Worm (Caenorhabditis elegans): ENCODE measurements around the gene rml-4.

The rml-4 gene

DNA sequence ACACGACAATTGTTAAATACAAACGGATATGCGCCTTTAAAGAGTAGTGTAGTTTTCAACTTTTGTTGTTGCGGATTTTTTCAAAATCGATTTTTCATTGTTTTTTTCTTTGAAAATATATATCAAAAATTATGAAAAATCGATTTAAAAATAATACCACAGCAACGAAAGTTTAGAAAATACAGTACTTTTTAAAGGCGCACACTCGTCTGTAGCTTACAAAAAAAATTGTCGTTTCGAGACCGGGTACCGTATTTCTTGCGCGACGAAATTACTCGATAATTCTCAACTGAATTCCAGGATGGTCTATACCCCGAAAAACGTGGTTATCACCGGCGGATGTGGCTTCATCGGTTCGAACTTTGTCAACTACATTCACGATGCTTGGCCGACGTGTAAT lies at the start of gene rml-4:
TSS of gene rml-4 (plus strand) at position 301 of the 400 bp plus-strand sequence.
- no peak for TF ChIP-seq efl-1 (optimal IDR thresholded peaks at IDR 0.05)
- TF ChIP-seq efl-1 (GFP tag; optimal IDR thresholded peaks at IDR 0.05 in 1 of 2) = peak in 1 of 2 experiments; percentile 71
- TF ChIP-seq grh-1 (GFP tag; IDR thresholded peaks at IDR 0.05) = no peak

DNA sequence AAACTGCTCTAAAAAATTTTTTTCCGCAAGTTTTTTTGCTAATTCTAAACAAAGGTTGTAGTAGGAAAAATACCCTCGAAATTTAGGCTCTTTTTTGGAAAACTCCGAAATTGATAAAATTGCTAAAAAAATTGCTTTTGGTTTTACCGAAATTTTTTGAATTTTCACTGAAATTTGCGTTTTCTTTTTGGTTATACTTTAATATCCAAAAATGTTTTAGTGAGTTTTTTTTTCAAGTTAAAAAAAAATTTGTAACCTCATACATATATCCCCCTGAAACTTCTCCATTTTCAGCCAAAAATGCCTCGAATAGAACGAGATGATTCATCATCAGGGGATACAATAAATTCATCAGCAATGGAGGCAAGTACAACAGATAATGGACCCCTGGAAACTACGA lies 48.0 kb upstream of the rml-4 start, which contains the start of gene gpa-11:
TSS of gene gpa-11 (plus strand) at position 301 of the 400 bp plus-strand sequence.
- no peak for TF ChIP-seq nhr-11 (tag; optimal IDR thresholded peaks at IDR 0.05)
- no peak for TF ChIP-seq nhr-20 (tag; optimal IDR thresholded peaks at IDR 0.05)
- TF ChIP-seq fkh-4 (tag; optimal IDR thresholded peaks at IDR 0.05; ENCODE audit: borderline replicate concordance) = no peak
- TF ChIP-seq alr-1 (tag; optimal IDR thresholded peaks at IDR 0.05; ENCODE audit: borderline replicate concordance) = no peak
- TF ChIP-seq nhr-19 (GFP tag; conservative IDR thresholded peaks at IDR 0.05) = no peak
- no peak for TF ChIP-seq sptf-1 (tag; optimal IDR thresholded peaks at IDR 0.05)

ce11 chrII:4256541-4257001 lies 38.3 kb upstream of the rml-4 start, which contains the start of gene C16A11.7:
C16A11.7 (minus strand) TSS chrII:4256951.
- TF ChIP-seq egl-13 (tag; optimal IDR thresholded peaks at IDR 0.05) (no peak), lsy-2 (tag; optimal IDR thresholded peaks at IDR 0.05) (no peak), lin-39 (tag; optimal IDR thresholded peaks at IDR 0.05) (no peak), zip-4 (GFP tag; optimal IDR thresholded peaks at IDR 0.05) (no peak), isw-1 (GFP tag; IDR thresholded peaks at IDR 0.05) (no peak), hlh-4 (tag; optimal IDR thresholded peaks at IDR 0.05) (no peak), ceh-82 (tag; optimal IDR thresholded peaks at IDR 0.05) (no peak)

DNA sequence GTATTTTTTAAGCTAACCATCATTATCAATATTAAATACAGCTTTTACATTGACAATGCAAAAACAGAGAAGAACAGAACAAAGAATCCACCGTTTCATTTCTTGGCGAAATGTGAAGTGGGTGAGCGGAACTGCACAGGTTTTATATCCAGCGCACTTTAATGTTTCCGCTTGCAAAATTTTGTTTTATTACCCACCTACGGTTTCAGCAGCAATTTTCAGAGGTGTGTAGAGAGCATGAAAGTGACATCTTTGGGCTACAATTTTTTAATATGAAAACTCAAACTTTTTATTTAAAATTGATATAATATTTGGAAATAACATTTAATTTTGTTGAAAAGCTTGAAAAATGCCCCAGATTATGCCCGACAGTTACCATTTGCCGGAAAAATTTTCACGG lies 36.2 kb upstream of the rml-4 start, which contains the start of gene clec-135:
TSS of gene clec-135 (minus strand) at position 101 of the 400 bp plus-strand sequence.
- TF ChIP-seq egl-27 (tag; optimal IDR thresholded peaks at IDR 0.05) = no peak
- no peak for TF ChIP-seq nhr-11 (tag; optimal IDR thresholded peaks at IDR 0.05)
- no peak for TF ChIP-seq dsc-1 (tag; optimal IDR thresholded peaks at IDR 0.05)
- no peak for TF ChIP-seq swsn-7 (tag; optimal IDR thresholded peaks at IDR 0.05)
- TF ChIP-seq snpc-4 (tag; optimal IDR thresholded peaks at IDR 0.05) = no peak
- no peak for TF ChIP-seq ces-1 (GFP tag; optimal IDR thresholded peaks at IDR 0.05)
- TF ChIP-seq pqm-1 (tag; optimal IDR thresholded peaks at IDR 0.05) = no peak
- TF ChIP-seq sup-37 (GFP tag; optimal IDR thresholded peaks at IDR 0.05) = no peak
- TF ChIP-seq zag-1 (tag; optimal IDR thresholded peaks at IDR 0.05) = no peak
- no peak for TF ChIP-seq unc-130 (tag; optimal IDR thresholded peaks at IDR 0.05)
- TF ChIP-seq lsy-2 (tag; optimal IDR thresholded peaks at IDR 0.05) = no peak
- TF ChIP-seq fkh-4 (tag; optimal IDR thresholded peaks at IDR 0.05; ENCODE audit: borderline replicate concordance) = no peak
- no peak for TF ChIP-seq mef-2 (tag; optimal IDR thresholded peaks at IDR 0.05)
- no peak for TF ChIP-seq nhr-237 (tag; optimal IDR thresholded peaks at IDR 0.05)

DNA sequence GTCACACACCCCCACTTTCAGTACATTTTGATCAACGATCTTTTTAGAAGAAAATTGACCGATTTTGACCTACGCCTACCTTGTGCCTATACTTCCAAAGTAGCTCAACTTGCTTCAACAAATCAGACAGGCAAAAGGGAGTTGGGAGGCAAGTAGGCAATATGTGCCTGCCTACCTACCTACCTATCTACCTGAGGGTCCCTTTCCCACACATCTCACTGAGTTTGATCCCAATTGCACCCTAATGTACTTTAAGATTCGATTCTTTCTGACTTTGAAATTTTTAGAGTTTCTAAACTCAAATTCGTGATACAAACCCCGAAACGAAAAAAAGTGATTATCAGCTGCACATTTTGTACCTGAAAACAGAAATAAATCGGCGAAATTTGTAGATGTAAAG lies 27.2 kb upstream of the rml-4 start:
- TF ChIP-seq aha-1 (tag; optimal IDR thresholded peaks at IDR 0.05) (no peak), unc-86 (tag; optimal IDR thresholded peaks at IDR 0.05) (no peak), ceh-82 (tag; optimal IDR thresholded peaks at IDR 0.05) (no peak), dpl-1 (GFP tag; optimal IDR thresholded peaks at IDR 0.05) (no peak), nhr-237 (tag; optimal IDR thresholded peaks at IDR 0.05) (no peak), nhr-28 (tag; optimal IDR thresholded peaks at IDR 0.05) (no peak), elt-3 (tag; optimal IDR thresholded peaks at IDR 0.05) (no peak), nhr-20 (tag; optimal IDR thresholded peaks at IDR 0.05) (no peak)

ce11 chrII:4275637-4276252 lies 19.2 kb upstream of the rml-4 start, which contains the start of gene npr-42:
npr-42 (plus strand) TSS chrII:4276202.
- no peak for TF ChIP-seq aha-1 (tag; optimal IDR thresholded peaks at IDR 0.05)
- no peak for TF ChIP-seq efl-3 (GFP tag; optimal IDR thresholded peaks at IDR 0.05)
- no peak for TF ChIP-seq tlp-1 (tag; optimal IDR thresholded peaks at IDR 0.05)
- no peak for TF ChIP-seq snpc-4 (tag; optimal IDR thresholded peaks at IDR 0.05)
- TF ChIP-seq sup-37 (GFP tag; optimal IDR thresholded peaks at IDR 0.05) = no peak
- TF ChIP-seq nhr-19 (GFP tag; conservative IDR thresholded peaks at IDR 0.05) = no peak
- no peak for TF ChIP-seq skn-1 (tag; optimal IDR thresholded peaks at IDR 0.05)
- no peak for TF ChIP-seq C04F5.9 (tag; optimal IDR thresholded peaks at IDR 0.05)
- TF ChIP-seq unc-98 (GFP tag; IDR thresholded peaks at IDR 0.05) = no peak
- TF ChIP-seq nhr-71 (tag; optimal IDR thresholded peaks at IDR 0.05) = no peak

Data from whole organism, L1 larva.